Worm (Caenorhabditis elegans) whole organism, young adult: ENCODE measurements around the gene srh-245.

Experiments
- F10E7.11 ChIP-seq: sonication (generic microtip); optimal IDR thresholded peaks from 2 replicates; lab custom pipeline; 2017; ENCODE audit warnings: mild to moderate bottlenecking, missing genetic modification characterization, moderate library complexity, missing compliant biosample characterization
- F49E8.2 ChIP-seq: sonication (generic microtip); optimal IDR thresholded peaks from 3 replicates; lab custom pipeline; 2017; ENCODE audit warnings: missing genetic modification characterization, mild to moderate bottlenecking, missing compliant biosample characterization, antibody characterized with exemption, moderate library complexity; ENCODE audit not compliant: insufficient read depth
- bed-2 ChIP-seq: fragments of 200-800 bp; sonication (Bioruptor generic); IDR thresholded peaks from 2 replicates; pipeline ENCODE4 v1.3.6; 2022; ENCODE audit warnings: missing genetic modification reagents, missing genetic modification characterization, missing compliant biosample characterization
- ceh-100 ChIP-seq: fragments of 200-800 bp; sonication (Bioruptor generic); IDR thresholded peaks from 2 replicates; pipeline ENCODE4 v1.3.6; 2022; ENCODE audit warnings: missing genetic modification reagents, missing genetic modification characterization, missing compliant biosample characterization
- dpl-1 ChIP-seq: fragments of 150-350 bp; optimal IDR thresholded peaks from 2 replicates; lab custom pipeline; 2014; ENCODE audit warnings: missing biosample characterization, missing genetic modification reagents, missing genetic modification characterization
- hlh-12 ChIP-seq: sonication (generic microtip); optimal IDR thresholded peaks from 2 replicates; lab custom pipeline; 2016; ENCODE audit warnings: missing genetic modification characterization, missing compliant biosample characterization
- let-526 ChIP-seq: fragments of 200-800 bp; sonication (Bioruptor generic); IDR thresholded peaks from 2 replicates; pipeline ENCODE4 v1.3.6; 2022; ENCODE audit warnings: missing genetic modification reagents, missing genetic modification characterization, missing compliant biosample characterization
- mcd-1 ChIP-seq: fragments of 200-800 bp; sonication (Bioruptor generic); IDR thresholded peaks from 2 replicates; pipeline ENCODE4 v1.3.6; 2022; ENCODE audit warnings: missing genetic modification reagents, missing genetic modification characterization, missing compliant biosample characterization
- nhr-120 ChIP-seq: fragments of 200-800 bp; sonication (Bioruptor generic); IDR thresholded peaks from 2 replicates; pipeline ENCODE4 v1.3.6; 2022; ENCODE audit warnings: missing genetic modification characterization, missing compliant biosample characterization
- nhr-80 ChIP-seq: sonication (generic microtip); optimal IDR thresholded peaks from 2 replicates; lab custom pipeline; 2016; ENCODE audit warnings: missing genetic modification characterization, missing compliant biosample characterization
- pha-4 ChIP-seq: fragments of 150-350 bp; sonication (generic microtip); optimal IDR thresholded peaks from 2 replicates; lab custom pipeline; 2014; ENCODE audit warnings: missing biosample characterization, missing genetic modification reagents, missing genetic modification characterization
- sea-2 ChIP-seq: fragments of 200-800 bp; sonication (Bioruptor generic); IDR thresholded peaks from 2 replicates; pipeline ENCODE4 v1.3.6; 2022; ENCODE audit warnings: missing genetic modification characterization, missing compliant biosample characterization
- snpc-4 ChIP-seq, 5 experiments: fragments of 150-350 bp in 1 of 5; sonication (generic microtip) in 4 of 5; optimal IDR thresholded peaks; 2 replicates each; lab custom pipeline; 2014 to 2018; ENCODE audit warnings: missing genetic modification characterization in 5 of 5, missing biosample characterization in 3 of 5, antibody characterized with exemption in 2 of 5, mild to moderate bottlenecking in 2 of 5, missing compliant biosample characterization in 2 of 5, missing genotype in 2 of 5, moderate library complexity in 2 of 5, missing genetic modification reagents in 1 of 5
- ztf-26 ChIP-seq: sonication (generic microtip); optimal IDR thresholded peaks from 2 replicates; lab custom pipeline; 2017; ENCODE audit warnings: missing genetic modification characterization, missing compliant biosample characterization

DNA sequence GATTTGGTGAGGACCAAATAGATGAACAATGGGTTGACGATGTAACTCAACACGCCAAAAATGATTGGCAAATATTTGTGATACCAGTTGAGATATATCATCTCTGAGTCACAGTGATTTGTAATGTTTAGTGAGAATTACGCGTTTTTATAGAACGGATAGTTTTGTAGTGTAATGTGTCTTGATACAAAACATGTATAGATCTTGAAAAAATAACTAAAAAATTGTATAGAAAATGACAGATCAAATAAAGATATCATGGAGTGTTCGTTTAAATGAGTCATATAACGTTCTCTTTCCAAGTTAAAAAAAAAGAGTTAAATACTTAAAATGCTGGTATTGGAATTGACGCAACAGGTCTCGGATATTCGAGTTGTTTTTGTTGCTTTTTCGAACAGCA is 1.3 kb downstream of the srh-245 start, which contains the start of gene srj-6:
- TF ChIP-seq nhr-120 (GFP tag; lab: Robert Waterston, UW) (no peak), F10E7.11 (tag; lab: Kevin White, UChicago) (no peak), snpc-4 (GFP tag; optimal IDR thresholded peaks at IDR 0.05; lab: Kevin White, UChicago) (no peak), snpc-4 (tag; optimal IDR thresholded peaks at IDR 0.05; lab: Kevin White, UChicago) (no peak), bed-2 (GFP tag; lab: Robert Waterston, UW) (no peak), mcd-1 (GFP tag; lab: Robert Waterston, UW) (no peak), hlh-12 (no peak), sea-2 (no peak), pha-4 (tag; lab: Kevin White, UChicago) (no peak), let-526 (GFP tag; lab: Robert Waterston, UW) (no peak), F49E8.2 (tag; lab: Kevin White, UChicago) (no peak), nhr-80 (tag; lab: Kevin White, UChicago) (no peak), dpl-1 (GFP tag; lab: Kevin White, UChicago) (no peak), ceh-100 (GFP tag; lab: Robert Waterston, UW) (no peak), ztf-26 (tag; lab: Kevin White, UChicago) (no peak)
